Worm (Caenorhabditis elegans) whole organism, L1 larva: ENCODE data around the gene pitp-1.

Experiments used
- C04F5.9 ChIP-seq: sonication (generic microtip); optimal IDR thresholded peaks from 2 replicates; lab custom pipeline; 2016; ENCODE audit warnings: missing genetic modification characterization, missing compliant biosample characterization
- C16A3.4 ChIP-seq: fragments of 150-350 bp; optimal IDR thresholded peaks from 2 replicates; lab custom pipeline; 2014; ENCODE audit warnings: missing biosample characterization, missing genetic modification characterization
- C34B4.2 ChIP-seq: sonication (generic microtip); optimal IDR thresholded peaks from 2 replicates; lab custom pipeline; 2017; ENCODE audit warnings: mild to moderate bottlenecking, missing genetic modification characterization, missing compliant biosample characterization
- F16B12.6 ChIP-seq: fragments of 150-350 bp; optimal IDR thresholded peaks from 2 replicates; lab custom pipeline; 2014; ENCODE audit warnings: missing biosample characterization, missing genetic modification characterization
- ama-1 ChIP-seq: fragments of 150-350 bp; optimal IDR thresholded peaks from 2 replicates; lab custom pipeline; 2014
- blmp-1 ChIP-seq: fragments of 150-350 bp; optimal IDR thresholded peaks from 2 replicates; lab custom pipeline; 2014; ENCODE audit warnings: missing biosample characterization, missing genetic modification characterization
- ceh-8 ChIP-seq: fragments of 200-800 bp; sonication (Bioruptor generic); optimal IDR thresholded peaks from 2 replicates; lab custom pipeline; 2018; ENCODE audit warnings: mild to moderate bottlenecking, missing genetic modification characterization, moderate library complexity, missing compliant biosample characterization
- ceh-82 ChIP-seq, 3 experiments: fragments of 150-350 bp in 1 of 3; sonication (generic microtip) in 2 of 3; optimal IDR thresholded peaks; 2 replicates each; lab custom pipeline; 2014 to 2017; ENCODE audit warnings: missing biosample characterization in 3 of 3, missing genetic modification characterization in 3 of 3
- ceh-90 ChIP-seq: sonication (generic microtip); optimal IDR thresholded peaks from 2 replicates; lab custom pipeline; 2016; ENCODE audit warnings: missing genetic modification characterization, missing compliant biosample characterization
- dpl-1 ChIP-seq, 3 experiments: fragments of 150-350 bp in 2 of 3; sonication (generic microtip) in 1 of 3; optimal IDR thresholded peaks; 2 replicates each; lab custom pipeline; 2014 to 2017; ENCODE audit warnings: missing biosample characterization in 3 of 3, missing genetic modification characterization in 3 of 3, missing genetic modification reagents in 3 of 3
- efl-1 ChIP-seq, 4 experiments: fragments of 150-350 bp; optimal IDR thresholded peaks in 3 of 4; peaks in 1 of 4; 1 replicate in 1 of 4; 2 replicates in 3 of 4; lab custom pipeline; 2014; ENCODE audit warnings: missing biosample characterization in 2 of 4, missing genetic modification characterization in 2 of 4, missing genetic modification reagents in 2 of 4
- efl-3 ChIP-seq: fragments of 200-800 bp; sonication (Bioruptor generic); optimal IDR thresholded peaks from 2 replicates; lab custom pipeline; 2018; ENCODE audit warnings: mild to moderate bottlenecking, missing genetic modification characterization, missing compliant biosample characterization
- egl-27 ChIP-seq, 2 experiments: fragments of 150-350 bp in 1 of 2; sonication (generic microtip); optimal IDR thresholded peaks; 3 replicates each; lab custom pipeline; 2017 to 2018; ENCODE audit warnings: missing biosample characterization in 2 of 2, missing genetic modification characterization in 2 of 2, missing genetic modification reagents in 2 of 2
- elt-3 ChIP-seq, 6 experiments: fragments of 150-350 bp in 1 of 6; sonication (generic microtip); optimal IDR thresholded peaks; 2 replicates each; lab custom pipeline; 2017 to 2018; ENCODE audit warnings: missing biosample characterization in 6 of 6, missing genetic modification characterization in 6 of 6, inconsistent platforms in 1 of 6
- fkh-10 ChIP-seq: sonication (generic microtip); optimal IDR thresholded peaks from 2 replicates; lab custom pipeline; 2017; ENCODE audit warnings: missing biosample characterization, missing genetic modification reagents, missing genetic modification characterization
- fkh-4 ChIP-seq: sonication (generic microtip); optimal IDR thresholded peaks from 2 replicates; lab custom pipeline; 2016; ENCODE audit warnings: missing compliant biosample characterization, missing genetic modification characterization, borderline replicate concordance
- fkh-8 ChIP-seq: sonication (generic microtip); optimal IDR thresholded peaks from 2 replicates; lab custom pipeline; 2016; ENCODE audit warnings: mild to moderate bottlenecking, missing genetic modification characterization, missing compliant biosample characterization
- grh-1 ChIP-seq: fragments of 200-800 bp; sonication (Bioruptor generic); IDR thresholded peaks from 2 replicates; pipeline ENCODE4 v1.3.6; 2022; ENCODE audit warnings: missing genetic modification reagents, missing genetic modification characterization, missing compliant biosample characterization
- hlh-4 ChIP-seq: sonication (generic microtip); optimal IDR thresholded peaks from 2 replicates; lab custom pipeline; 2016; ENCODE audit warnings: mild to moderate bottlenecking, missing genetic modification characterization, missing compliant biosample characterization
- irx-1 ChIP-seq: sonication (generic microtip); optimal IDR thresholded peaks from 2 replicates; lab custom pipeline; 2016; ENCODE audit warnings: missing genetic modification characterization, missing compliant biosample characterization
- lin-13 ChIP-seq: fragments of 150-350 bp; optimal IDR thresholded peaks from 2 replicates; lab custom pipeline; 2014; ENCODE audit warnings: missing biosample characterization, missing genetic modification reagents, missing genetic modification characterization
- lin-14 ChIP-seq: fragments of 200-800 bp; sonication (Bioruptor generic); optimal IDR thresholded peaks from 2 replicates; lab custom pipeline; 2018; ENCODE audit warnings: mild to moderate bottlenecking, missing genetic modification characterization, moderate library complexity, missing compliant biosample characterization
- lin-35 ChIP-seq, 2 experiments: fragments of 150-350 bp; optimal IDR thresholded peaks; 2 replicates each; lab custom pipeline; 2014; ENCODE audit warnings: missing biosample characterization in 2 of 2, missing genetic modification characterization in 2 of 2, missing genetic modification reagents in 2 of 2
- lsy-2 ChIP-seq, 2 experiments: fragments of 150-350 bp; optimal IDR thresholded peaks; 2 replicates each; lab custom pipeline; 2014; ENCODE audit warnings: missing biosample characterization in 2 of 2, missing genetic modification characterization in 2 of 2
- mab-9 ChIP-seq: fragments of 200-800 bp; sonication (Bioruptor generic); IDR thresholded peaks from 2 replicates; pipeline ENCODE4 v1.3.6; 2022; ENCODE audit warnings: missing genetic modification reagents, missing genetic modification characterization, missing compliant biosample characterization
- mdl-1 ChIP-seq, 2 experiments: fragments of 150-350 bp; optimal IDR thresholded peaks; 2 replicates each; lab custom pipeline; 2014 to 2017; ENCODE audit warnings: missing biosample characterization in 2 of 2, missing genetic modification characterization in 2 of 2, inconsistent platforms in 1 of 2
- mep-1 ChIP-seq: fragments of 150-350 bp; optimal IDR thresholded peaks from 2 replicates; lab custom pipeline; 2014; ENCODE audit warnings: missing biosample characterization, missing genetic modification characterization
- nhr-11 ChIP-seq: fragments of 150-350 bp; optimal IDR thresholded peaks from 2 replicates; lab custom pipeline; 2014; ENCODE audit warnings: missing biosample characterization, missing genetic modification characterization
- nhr-19 ChIP-seq: fragments of 200-800 bp; sonication (Bioruptor generic); conservative IDR thresholded peaks from 2 replicates; pipeline ENCODE4 v1.3.6; 2022; ENCODE audit warnings: missing genetic modification characterization, missing compliant biosample characterization
- nhr-20 ChIP-seq: sonication (generic microtip); optimal IDR thresholded peaks from 2 replicates; lab custom pipeline; 2016; ENCODE audit warnings: mild to moderate bottlenecking, missing genetic modification characterization, missing compliant biosample characterization
- nhr-47 ChIP-seq: sonication (generic microtip); optimal IDR thresholded peaks from 2 replicates; lab custom pipeline; 2016; ENCODE audit warnings: mild to moderate bottlenecking, missing genetic modification characterization, moderate library complexity, missing compliant biosample characterization
- nhr-71 ChIP-seq: sonication (generic microtip); optimal IDR thresholded peaks from 2 replicates; lab custom pipeline; 2016; ENCODE audit warnings: mild to moderate bottlenecking, missing genetic modification characterization, moderate library complexity, missing compliant biosample characterization
- nhr-84 ChIP-seq: sonication (generic microtip); optimal IDR thresholded peaks from 2 replicates; lab custom pipeline; 2017; ENCODE audit warnings: missing biosample characterization, missing genetic modification characterization
- nhr-90 ChIP-seq: sonication (generic microtip); optimal IDR thresholded peaks from 2 replicates; lab custom pipeline; 2016; ENCODE audit warnings: mild to moderate bottlenecking, missing genetic modification characterization, missing compliant biosample characterization; ENCODE audit not compliant: poor library complexity
- pag-3 ChIP-seq: sonication (generic microtip); optimal IDR thresholded peaks from 2 replicates; lab custom pipeline; 2017; ENCODE audit warnings: missing genetic modification characterization, mild to moderate bottlenecking, missing compliant biosample characterization, antibody characterized with exemption, borderline replicate concordance; ENCODE audit not compliant: insufficient read depth
- rnt-1 ChIP-seq: sonication (generic microtip); optimal IDR thresholded peaks from 2 replicates; lab custom pipeline; 2016; ENCODE audit warnings: mild to moderate bottlenecking, missing genetic modification characterization, moderate library complexity, missing compliant biosample characterization
- skn-1 ChIP-seq: fragments of 150-350 bp; optimal IDR thresholded peaks from 2 replicates; lab custom pipeline; 2014; ENCODE audit warnings: missing biosample characterization, missing genetic modification characterization
- snpc-4 ChIP-seq: fragments of 150-350 bp; optimal IDR thresholded peaks from 2 replicates; lab custom pipeline; 2014; ENCODE audit warnings: missing biosample characterization, missing genetic modification characterization
- snu-23 ChIP-seq: sonication (generic microtip); optimal IDR thresholded peaks from 2 replicates; lab custom pipeline; 2016; ENCODE audit warnings: missing genetic modification characterization, missing compliant biosample characterization
- sox-4 ChIP-seq: sonication (generic microtip); optimal IDR thresholded peaks from 2 replicates; lab custom pipeline; 2016; ENCODE audit warnings: missing genetic modification characterization, missing compliant biosample characterization
- sup-37 ChIP-seq: fragments of 200-800 bp; sonication (Bioruptor generic); optimal IDR thresholded peaks from 2 replicates; lab custom pipeline; 2018; ENCODE audit warnings: mild to moderate bottlenecking, missing genetic modification characterization, missing compliant biosample characterization
- swsn-7 ChIP-seq: sonication (generic microtip); optimal IDR thresholded peaks from 2 replicates; lab custom pipeline; 2016; ENCODE audit warnings: missing genetic modification characterization, missing compliant biosample characterization
- tbx-2 ChIP-seq: sonication (generic microtip); optimal IDR thresholded peaks from 2 replicates; lab custom pipeline; 2016; ENCODE audit warnings: missing genetic modification characterization, missing compliant biosample characterization
- unc-130 ChIP-seq: fragments of 150-350 bp; optimal IDR thresholded peaks from 2 replicates; lab custom pipeline; 2017; ENCODE audit warnings: missing biosample characterization, missing genetic modification characterization, inconsistent platforms
- unc-62 ChIP-seq: fragments of 150-350 bp; optimal IDR thresholded peaks from 2 replicates; lab custom pipeline; 2014; ENCODE audit warnings: missing biosample characterization, missing genetic modification reagents, missing genetic modification characterization
- unc-86 ChIP-seq: sonication (generic microtip); optimal IDR thresholded peaks from 2 replicates; lab custom pipeline; 2016; ENCODE audit warnings: missing genetic modification characterization, missing compliant biosample characterization
- vab-15 ChIP-seq: sonication (generic microtip); optimal IDR thresholded peaks from 2 replicates; lab custom pipeline; 2017; ENCODE audit warnings: missing genotype, mild to moderate bottlenecking, missing genetic modification characterization, missing compliant biosample characterization
- xbp-1 ChIP-seq: sonication (generic microtip); optimal IDR thresholded peaks from 2 replicates; lab custom pipeline; 2016; ENCODE audit warnings: missing genetic modification characterization, missing compliant biosample characterization
- zip-4 ChIP-seq: fragments of 200-800 bp; sonication (Bioruptor generic); optimal IDR thresholded peaks from 2 replicates; lab custom pipeline; 2018; ENCODE audit warnings: mild to moderate bottlenecking, missing genetic modification characterization, moderate library complexity, missing compliant biosample characterization

Gene pitp-1

ce11 chrIII:3509908-3510307, 19.7 kb downstream of the pitp-1 start, which contains the start of the genes M01F1.4 and mrpl-35:
M01F1.4 (minus strand) TSS chrIII:3510033.
mrpl-35 (plus strand) TSS chrIII:3510237.
- TF ChIP-seq C16A3.4 (tag; lab: Kevin White, UChicago) (peak; percentile 3), lin-35 (GFP tag; optimal IDR thresholded peaks at IDR 0.05; lab: Kevin White, UChicago) (peak; percentile 61 to 70), C04F5.9 (tag; lab: Kevin White, UChicago) (peak; percentile 8), swsn-7 (tag; lab: Kevin White, UChicago) (peak; percentile 28), mdl-1 (tag; optimal IDR thresholded peaks at IDR 0.05; lab: Kevin White, UChicago) (peak in 1 of 2 experiments; percentile 2), nhr-20 (tag; lab: Kevin White, UChicago) (peak; percentile 57), grh-1 (GFP tag; lab: Robert Waterston, UW) (no peak), snpc-4 (tag; lab: Kevin White, UChicago) (peak; percentile 52), ama-1 (lab: Kevin White, UChicago) (no peak), F16B12.6 (tag; lab: Kevin White, UChicago) (peak; percentile 90), tbx-2 (peak; percentile 23), dpl-1 (GFP tag; optimal IDR thresholded peaks at IDR 0.05; lab: Kevin White, UChicago) (peak; percentile 34 to 78 (median 61)), egl-27 (tag; optimal IDR thresholded peaks at IDR 0.05; lab: Kevin White, UChicago) (no peak), nhr-71 (tag; lab: Kevin White, UChicago) (peak; percentile 65), unc-130 (tag; lab: Kevin White, UChicago) (peak; percentile 26), nhr-90 (tag; lab: Kevin White, UChicago) (peak; percentile 4), skn-1 (peak; percentile 72), efl-1 (optimal IDR thresholded peaks at IDR 0.05; lab: Kevin White, UChicago) (peak; percentile 54 to 57), efl-1 (GFP tag; optimal IDR thresholded peaks at IDR 0.05 in 1 of 2; lab: Kevin White, UChicago) (peak; percentile 76 to 94), pag-3 (no peak), fkh-4 (tag; lab: Kevin White, UChicago) (no peak), lsy-2 (tag; optimal IDR thresholded peaks at IDR 0.05; lab: Kevin White, UChicago) (peak; percentile 95 to 98), xbp-1 (tag; lab: Kevin White, UChicago) (peak; percentile 41), fkh-8 (tag; lab: Kevin White, UChicago) (peak; percentile 4), sox-4 (tag; lab: Kevin White, UChicago) (no peak), efl-3 (GFP tag; lab: Kevin White, UChicago) (no peak), mep-1 (tag; lab: Kevin White, UChicago) (peak; percentile 93), nhr-47 (tag; lab: Kevin White, UChicago) (peak; percentile 38), nhr-19 (GFP tag; lab: Robert Waterston, UW) (no peak), fkh-10 (no peak), ceh-8 (no peak), snu-23 (peak; percentile 69), ceh-90 (tag; lab: Kevin White, UChicago) (no peak), ceh-82 (tag; optimal IDR thresholded peaks at IDR 0.05; lab: Kevin White, UChicago) (peak in 1 of 3 experiments; percentile 59), elt-3 (tag; optimal IDR thresholded peaks at IDR 0.05; lab: Kevin White, UChicago) (peak in 1 of 6 experiments; percentile 63), rnt-1 (peak; percentile 38), blmp-1 (tag; lab: Kevin White, UChicago) (peak; percentile 67), irx-1 (tag; lab: Kevin White, UChicago) (no peak), lin-14 (GFP tag; lab: Kevin White, UChicago) (peak; percentile 72)

ce11 chrIII:3505051-3505548, 24.5 kb downstream of the pitp-1 start, which contains the start of gene lias-1:
lias-1 (minus strand) TSS chrIII:3505101.
- TF ChIP-seq sup-37 (GFP tag; lab: Kevin White, UChicago), result no peak
- peak; percentile 43 for TF ChIP-seq unc-86 (tag; lab: Kevin White, UChicago)
- peak; percentile 90 for TF ChIP-seq snu-23
- TF ChIP-seq ceh-82 (tag; optimal IDR thresholded peaks at IDR 0.05; lab: Kevin White, UChicago), result peak; percentile 79 to 95 (median 86)
- TF ChIP-seq nhr-11 (tag; lab: Kevin White, UChicago), result no peak
- TF ChIP-seq zip-4, result no peak
- peak; percentile 58 for TF ChIP-seq C04F5.9 (tag; lab: Kevin White, UChicago)
- peak; percentile 78 for TF ChIP-seq lin-14 (GFP tag; lab: Kevin White, UChicago)
- no peak for TF ChIP-seq C34B4.2 (tag; lab: Kevin White, UChicago)
- TF ChIP-seq vab-15, result peak; percentile 44
- TF ChIP-seq unc-62 (GFP tag; lab: Kevin White, UChicago), result no peak
- TF ChIP-seq mep-1 (tag; lab: Kevin White, UChicago), result peak; percentile 89
- TF ChIP-seq hlh-4 (tag; lab: Kevin White, UChicago), result no peak
- TF ChIP-seq egl-27 (tag; optimal IDR thresholded peaks at IDR 0.05; lab: Kevin White, UChicago), result peak in 1 of 2 experiments; percentile 39
- peak; percentile 81 for TF ChIP-seq lin-13
- no peak for TF ChIP-seq grh-1 (GFP tag; lab: Robert Waterston, UW)
- peak; percentile 91 for TF ChIP-seq C16A3.4 (tag; lab: Kevin White, UChicago)
- peak; percentile 61 for TF ChIP-seq nhr-90 (tag; lab: Kevin White, UChicago)
- TF ChIP-seq lsy-2 (tag; optimal IDR thresholded peaks at IDR 0.05; lab: Kevin White, UChicago), result peak; percentile 97 to 98
- TF ChIP-seq mab-9 (GFP tag; lab: Robert Waterston, UW), result no peak
- no peak for TF ChIP-seq nhr-84 (tag; lab: Kevin White, UChicago)
